Worm (Caenorhabditis elegans) whole organism, early embryonic: ENCODE results near the gene T25B2.2.

Source experiments
- aly-1 ChIP-seq: sonication (generic microtip); optimal IDR thresholded peaks from 2 replicates; lab custom pipeline; 2016; ENCODE audit warnings: missing genetic modification characterization, missing compliant biosample characterization
- ama-1 ChIP-seq: fragments of 150-350 bp; optimal IDR thresholded peaks from 2 replicates; lab custom pipeline; 2014
- ceh-13 ChIP-seq: fragments of 200-800 bp; sonication (Bioruptor generic); optimal IDR thresholded peaks from 2 replicates; lab custom pipeline; 2018; ENCODE audit warnings: mild to moderate bottlenecking, missing genetic modification characterization, missing compliant biosample characterization
- ceh-36 ChIP-seq: sonication (generic microtip); optimal IDR thresholded peaks from 2 replicates; lab custom pipeline; 2016; ENCODE audit warnings: missing genetic modification characterization, inconsistent platforms, missing compliant biosample characterization
- flt-1 ChIP-seq: fragments of 200-800 bp; sonication (Bioruptor generic); IDR thresholded peaks from 2 replicates; pipeline ENCODE4 v1.3.6; 2022; ENCODE audit warnings: missing genetic modification characterization, missing compliant biosample characterization
- pes-1 ChIP-seq: fragments of 200-800 bp; sonication (Bioruptor generic); IDR thresholded peaks from 2 replicates; pipeline ENCODE4 v1.3.6; 2022; ENCODE audit warnings: missing genetic modification reagents, missing genetic modification characterization, missing compliant biosample characterization
- sea-1 ChIP-seq: fragments of 200-800 bp; sonication (Bioruptor generic); conservative IDR thresholded peaks from 2 replicates; pipeline ENCODE4 v1.3.6; 2022; ENCODE audit warnings: missing genetic modification characterization, missing compliant biosample characterization
- tbx-37 ChIP-seq: fragments of 200-800 bp; sonication (Bioruptor generic); conservative IDR thresholded peaks from 2 replicates; pipeline ENCODE4 v1.3.6; 2022; ENCODE audit warnings: missing genetic modification reagents, missing genetic modification characterization, missing compliant biosample characterization
- tra-4 ChIP-seq: sonication (generic microtip); optimal IDR thresholded peaks from 2 replicates; lab custom pipeline; 2017; ENCODE audit warnings: missing genetic modification characterization, missing compliant biosample characterization

DNA sequence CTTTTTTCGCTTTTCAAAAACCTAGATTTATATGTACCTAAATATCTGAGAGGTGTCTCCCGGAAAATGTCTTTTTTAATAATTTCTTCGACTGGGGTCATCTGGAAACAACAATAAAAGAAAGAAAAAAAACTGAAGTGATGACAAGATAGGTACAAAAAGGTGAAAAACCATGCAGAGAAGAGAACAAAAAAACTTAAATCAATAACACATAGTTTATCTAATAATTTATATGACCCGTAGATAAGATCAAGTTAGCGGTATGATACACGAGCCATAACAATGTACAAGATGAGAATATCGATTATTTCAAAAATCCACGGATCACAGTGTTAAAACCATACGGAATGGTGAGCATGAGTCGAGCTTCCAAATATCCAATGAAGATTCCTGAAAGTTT is 36.9 kb downstream of the T25B2.2 start, which contains the start of gene mtp-18:
- TF ChIP-seq aly-1 (tag; lab: Kevin White, UChicago) (no peak), tra-4 (no peak), ceh-36 (tag; lab: Kevin White, UChicago) (no peak), ama-1 (no peak), pes-1 (GFP tag; lab: Robert Waterston, UW) (no peak), sea-1 (GFP tag; lab: Robert Waterston, UW) (no peak), flt-1 (GFP tag; lab: Robert Waterston, UW) (no peak), ceh-13 (GFP tag; lab: Kevin White, UChicago) (no peak), tbx-37 (no peak)
